Worm (Caenorhabditis elegans) whole organism, mixed stage, embryonic: ENCODE measurements around the gene T23F6.5.

Experiments
- M03D4.4 ChIP-seq: sonication (generic microtip); optimal IDR thresholded peaks from 2 replicates; lab custom pipeline; 2017; ENCODE audit warnings: mild to moderate bottlenecking, missing genetic modification characterization, missing compliant biosample characterization
- bed-3 ChIP-seq: fragments of 200-800 bp; sonication (Bioruptor generic); optimal IDR thresholded peaks from 3 replicates; lab custom pipeline; 2018; ENCODE audit warnings: mild to moderate bottlenecking, missing genetic modification characterization, moderate library complexity, missing compliant biosample characterization
- blmp-1 ChIP-seq: fragments of 150-350 bp; optimal IDR thresholded peaks from 2 replicates; lab custom pipeline; 2014; ENCODE audit warnings: missing biosample characterization, missing genetic modification characterization
- ceh-39 ChIP-seq: fragments of 150-350 bp; optimal IDR thresholded peaks from 2 replicates; lab custom pipeline; 2014; ENCODE audit warnings: missing biosample characterization, missing genetic modification characterization
- ceh-43 ChIP-seq: fragments of 200-800 bp; sonication (Bioruptor generic); optimal IDR thresholded peaks from 2 replicates; lab custom pipeline; 2018; ENCODE audit warnings: mild to moderate bottlenecking, missing genetic modification characterization, moderate library complexity, missing compliant biosample characterization
- ceh-83 ChIP-seq: fragments of 200-800 bp; sonication (Bioruptor generic); optimal IDR thresholded peaks from 2 replicates; lab custom pipeline; 2018; ENCODE audit warnings: mild to moderate bottlenecking, missing genetic modification characterization, missing compliant biosample characterization
- ces-1 ChIP-seq: fragments of 150-350 bp; optimal IDR thresholded peaks from 2 replicates; lab custom pipeline; 2014; ENCODE audit warnings: missing biosample characterization, missing genetic modification reagents, missing genetic modification characterization
- cnd-1 ChIP-seq: fragments of 200-800 bp; sonication (Bioruptor generic); optimal IDR thresholded peaks from 2 replicates; lab custom pipeline; 2018; ENCODE audit warnings: mild to moderate bottlenecking, missing genetic modification characterization, missing compliant biosample characterization
- drap-1 ChIP-seq: fragments of 200-800 bp; sonication (Bioruptor generic); optimal IDR thresholded peaks from 3 replicates; lab custom pipeline; 2018; ENCODE audit warnings: mild to moderate bottlenecking, missing genetic modification characterization, missing compliant biosample characterization
- elt-1 ChIP-seq: sonication (generic microtip); optimal IDR thresholded peaks from 2 replicates; lab custom pipeline; 2017; ENCODE audit warnings: missing genetic modification characterization, mild to moderate bottlenecking, missing compliant biosample characterization, antibody characterized with exemption, moderate library complexity, borderline replicate concordance; ENCODE audit not compliant: insufficient read depth
- elt-3 ChIP-seq: fragments of 150-350 bp; optimal IDR thresholded peaks from 2 replicates; lab custom pipeline; 2014; ENCODE audit warnings: missing biosample characterization, missing genetic modification characterization
- hlh-1 ChIP-seq: fragments of 150-350 bp; optimal IDR thresholded peaks from 2 replicates; lab custom pipeline; 2014; ENCODE audit warnings: missing biosample characterization, missing genetic modification reagents, missing genetic modification characterization
- lin-13 ChIP-seq: fragments of 150-350 bp; optimal IDR thresholded peaks from 2 replicates; lab custom pipeline; 2014; ENCODE audit warnings: missing biosample characterization, missing genetic modification characterization
- lin-32 ChIP-seq: fragments of 200-800 bp; sonication (Bioruptor generic); optimal IDR thresholded peaks from 2 replicates; lab custom pipeline; 2018; ENCODE audit warnings: mild to moderate bottlenecking, missing genetic modification characterization, missing compliant biosample characterization
- lsy-2 ChIP-seq: fragments of 150-350 bp; optimal IDR thresholded peaks from 2 replicates; lab custom pipeline; 2014; ENCODE audit warnings: missing biosample characterization, missing genetic modification characterization
- mab-5 ChIP-seq: fragments of 150-350 bp; optimal IDR thresholded peaks from 2 replicates; lab custom pipeline; 2014; ENCODE audit warnings: missing biosample characterization, missing genetic modification characterization
- mep-1 ChIP-seq: fragments of 150-350 bp; optimal IDR thresholded peaks from 2 replicates; lab custom pipeline; 2017; ENCODE audit warnings: missing biosample characterization, missing genetic modification reagents, missing genetic modification characterization, inconsistent platforms
- mls-2 ChIP-seq: sonication (generic microtip); optimal IDR thresholded peaks from 2 replicates; lab custom pipeline; 2016; ENCODE audit warnings: mild to moderate bottlenecking, missing genetic modification characterization, moderate library complexity, missing compliant biosample characterization
- nhr-12 ChIP-seq: fragments of 150-350 bp; optimal IDR thresholded peaks from 2 replicates; lab custom pipeline; 2014; ENCODE audit warnings: missing biosample characterization, missing genetic modification characterization
- nhr-2 ChIP-seq: fragments of 150-350 bp; optimal IDR thresholded peaks from 2 replicates; lab custom pipeline; 2014; ENCODE audit warnings: missing biosample characterization, missing genetic modification characterization
- nhr-237 ChIP-seq: fragments of 150-350 bp; optimal IDR thresholded peaks from 2 replicates; lab custom pipeline; 2014; ENCODE audit warnings: missing biosample characterization, missing genetic modification characterization
- nhr-28 ChIP-seq: fragments of 150-350 bp; optimal IDR thresholded peaks from 2 replicates; lab custom pipeline; 2014; ENCODE audit warnings: missing biosample characterization, missing genetic modification characterization
- nhr-76 ChIP-seq: sonication (generic microtip); optimal IDR thresholded peaks from 2 replicates; lab custom pipeline; 2017; ENCODE audit warnings: missing biosample characterization, missing genetic modification characterization
- pha-4 ChIP-seq: fragments of 150-350 bp; optimal IDR thresholded peaks from 2 replicates; lab custom pipeline; 2018; ENCODE audit warnings: missing biosample characterization, missing genetic modification reagents, missing genetic modification characterization
- sem-2 ChIP-seq: fragments of 200-800 bp; sonication (Bioruptor generic); optimal IDR thresholded peaks from 2 replicates; lab custom pipeline; 2018; ENCODE audit warnings: mild to moderate bottlenecking, missing genetic modification characterization, missing compliant biosample characterization
- snpc-4 ChIP-seq: fragments of 150-350 bp; optimal IDR thresholded peaks from 2 replicates; lab custom pipeline; 2014; ENCODE audit warnings: missing biosample characterization, missing genetic modification characterization
- sptf-1 ChIP-seq: sonication (generic microtip); optimal IDR thresholded peaks from 2 replicates; lab custom pipeline; 2017; ENCODE audit warnings: mild to moderate bottlenecking, missing genetic modification characterization, moderate library complexity, missing compliant biosample characterization
- tbx-8 ChIP-seq: fragments of 200-800 bp; sonication (Bioruptor generic); optimal IDR thresholded peaks from 2 replicates; lab custom pipeline; 2018; ENCODE audit warnings: mild to moderate bottlenecking, missing genetic modification characterization, moderate library complexity, missing compliant biosample characterization
- unc-120 ChIP-seq: sonication (generic microtip); optimal IDR thresholded peaks from 2 replicates; lab custom pipeline; 2017; ENCODE audit warnings: missing genetic modification characterization, missing compliant biosample characterization; ENCODE audit not compliant: poor library complexity, severe bottlenecking
- unc-39 ChIP-seq: fragments of 150-350 bp; optimal IDR thresholded peaks from 2 replicates; lab custom pipeline; 2014; ENCODE audit warnings: missing biosample characterization, missing genetic modification characterization
- unc-62 ChIP-seq: fragments of 150-350 bp; optimal IDR thresholded peaks from 2 replicates; lab custom pipeline; 2014; ENCODE audit warnings: missing biosample characterization, missing genetic modification reagents, missing genetic modification characterization
- zip-8 ChIP-seq: fragments of 150-350 bp; optimal IDR thresholded peaks from 2 replicates; lab custom pipeline; 2014; ENCODE audit warnings: missing biosample characterization, missing genetic modification characterization
- ztf-11 ChIP-seq: fragments of 150-350 bp; optimal IDR thresholded peaks from 2 replicates; lab custom pipeline; 2014; ENCODE audit warnings: missing biosample characterization, missing genetic modification characterization

T23F6.5 gene

DNA sequence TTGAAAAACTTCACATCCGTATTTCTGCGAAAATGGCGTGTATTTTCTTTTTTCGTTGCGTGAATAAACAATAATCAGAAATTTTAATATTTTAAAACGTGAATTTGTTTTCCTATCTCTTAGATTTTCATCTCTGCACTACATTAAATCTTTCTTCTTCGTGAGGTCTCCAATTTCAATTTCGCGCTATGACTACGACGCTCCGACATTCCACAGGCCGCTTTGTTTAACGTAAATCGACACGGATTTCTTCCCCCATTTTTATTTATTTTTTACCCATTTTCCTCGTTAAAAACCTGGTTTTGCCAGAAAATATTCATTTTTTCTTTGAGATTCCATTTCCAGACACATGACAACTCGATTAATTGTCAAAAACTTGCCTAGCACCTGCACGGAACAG lies 16.7 kb downstream of the T23F6.5 start, which contains the start of the genes T23F6.3 and rbd-1:
Gene T23F6.3 (minus strand): TSS at position 120 of the 400 bp plus-strand sequence.
Gene rbd-1 (plus strand): TSS at position 346 of the 400 bp plus-strand sequence.
- peak; percentile 71 for TF ChIP-seq sptf-1 (tag; lab: Kevin White, UChicago)
- TF ChIP-seq blmp-1 (tag; lab: Kevin White, UChicago), result no peak
- peak; percentile 73 for TF ChIP-seq pha-4 (tag; lab: Kevin White, UChicago)
- no peak for TF ChIP-seq nhr-2 (tag; lab: Kevin White, UChicago)
- peak; percentile 40 for TF ChIP-seq mab-5
- TF ChIP-seq drap-1, result peak; percentile 41
- TF ChIP-seq lsy-2 (tag; lab: Kevin White, UChicago), result peak; percentile 78
- no peak for TF ChIP-seq ceh-43 (GFP tag; lab: Kevin White, UChicago)
- peak; percentile 81 for TF ChIP-seq mep-1
- peak; percentile 5 for TF ChIP-seq hlh-1 (tag; lab: Kevin White, UChicago)
- peak; percentile 74 for TF ChIP-seq lin-13 (tag; lab: Kevin White, UChicago)
- TF ChIP-seq M03D4.4, result peak; percentile 10
- peak; percentile 81 for TF ChIP-seq nhr-237 (tag; lab: Kevin White, UChicago)
- TF ChIP-seq, all 35 proteins: peak for 10

ce11 chrIV:12721106-12721505 lies 20.2 kb downstream of the T23F6.5 start, which contains the start of gene T23F6.2:
TSS of gene T23F6.2 (plus strand) at chrIV:12721356.
- TF ChIP-seq elt-1 (tag; lab: Kevin White, UChicago) (peak; percentile 47), blmp-1 (tag; lab: Kevin White, UChicago) (no peak)

- TF ChIP-seq unc-62, result no peak
- no peak for TF ChIP-seq ceh-83 (GFP tag; lab: Kevin White, UChicago)
- TF ChIP-seq sem-2 (GFP tag; lab: Kevin White, UChicago), result no peak
- no peak for TF ChIP-seq drap-1
- TF ChIP-seq cnd-1 (tag; lab: Kevin White, UChicago), result no peak
- TF ChIP-seq unc-120 (tag; lab: Kevin White, UChicago), result no peak
- no peak for TF ChIP-seq snpc-4 (tag; lab: Kevin White, UChicago)
- TF ChIP-seq nhr-28, result no peak
- no peak for TF ChIP-seq ceh-39 (tag; lab: Kevin White, UChicago)
- TF ChIP-seq, all 35 proteins: peak for 0
Observed at ce11 chrIV:12719664-12720063, 21.7 kb downstream of the T23F6.5 start, which contains the start of gene idpp-7. TSS of gene idpp-7 (plus strand) at chrIV:12719964.

DNA sequence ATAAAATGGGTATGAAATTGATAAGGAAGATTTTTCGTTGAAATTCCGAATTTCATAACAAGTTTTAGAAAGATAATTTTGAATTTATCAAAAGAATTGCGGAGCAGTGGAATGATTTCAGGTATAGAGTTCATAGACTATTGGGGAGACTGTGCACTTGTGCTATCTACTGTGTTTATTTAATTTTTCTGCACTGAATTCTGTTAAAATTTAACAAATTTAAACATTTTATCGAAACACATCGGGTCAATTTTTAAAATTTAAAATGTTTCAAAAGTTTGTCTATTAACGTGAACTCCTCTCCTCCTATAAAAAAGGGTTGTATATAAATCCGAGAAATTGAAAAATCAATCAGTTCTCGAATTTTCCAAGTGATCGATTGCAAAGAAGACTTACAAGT lies 23.8 kb downstream of the T23F6.5 start, which contains the start of gene C27D8.1:
Gene C27D8.1 (plus strand): TSS at position 301 of the 400 bp plus-strand sequence.
- TF ChIP-seq mep-1, result no peak
- no peak for TF ChIP-seq tbx-8 (GFP tag; lab: Kevin White, UChicago)
- TF ChIP-seq elt-3 (tag; lab: Kevin White, UChicago), result no peak
- TF ChIP-seq mab-5, result no peak
- no peak for TF ChIP-seq nhr-237 (tag; lab: Kevin White, UChicago)
- no peak for TF ChIP-seq nhr-76 (tag; lab: Kevin White, UChicago)
- TF ChIP-seq ceh-43 (GFP tag; lab: Kevin White, UChicago), result no peak
- no peak for TF ChIP-seq nhr-12 (tag; lab: Kevin White, UChicago)
- no peak for TF ChIP-seq drap-1
- TF ChIP-seq nhr-2 (tag; lab: Kevin White, UChicago), result no peak
- no peak for TF ChIP-seq ztf-11 (tag; lab: Kevin White, UChicago)
- no peak for TF ChIP-seq M03D4.4
- no peak for TF ChIP-seq cnd-1 (tag; lab: Kevin White, UChicago)
- TF ChIP-seq ceh-39 (tag; lab: Kevin White, UChicago), result no peak
- no peak for TF ChIP-seq mls-2
- no peak for TF ChIP-seq ces-1 (GFP tag; lab: Kevin White, UChicago)

- TF ChIP-seq blmp-1 (tag; lab: Kevin White, UChicago), result no peak
- TF ChIP-seq elt-3 (tag; lab: Kevin White, UChicago), result peak; percentile 89
Observed at ce11 chrIV:12715947-12716382, 25.4 kb downstream of the T23F6.5 start.

DNA sequence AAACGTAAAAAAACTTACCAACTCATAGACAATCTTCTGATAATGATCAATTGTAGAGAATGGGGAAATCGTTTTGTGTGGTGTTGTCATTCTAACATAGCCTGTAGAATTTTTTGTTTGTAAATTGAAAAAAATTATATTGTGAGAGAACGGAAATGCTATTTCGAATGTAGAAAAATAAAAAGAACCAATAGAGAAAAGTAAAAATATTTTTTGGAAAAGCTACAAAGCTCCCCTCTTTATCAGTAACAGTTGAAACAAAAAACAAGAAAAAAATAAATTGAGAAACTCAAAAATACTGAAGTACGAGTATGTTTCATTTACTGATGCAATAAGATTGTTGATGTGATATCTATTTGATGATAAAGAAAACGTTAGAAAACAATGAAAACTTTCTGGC lies 29.7 kb downstream of the T23F6.5 start, which contains the start of gene C27D8.3:
Gene C27D8.3 (minus strand): TSS at position 101 of the 400 bp plus-strand sequence.
- no peak for TF ChIP-seq ceh-39 (tag; lab: Kevin White, UChicago)
- no peak for TF ChIP-seq elt-3 (tag; lab: Kevin White, UChicago)
- no peak for TF ChIP-seq elt-1 (tag; lab: Kevin White, UChicago)
- no peak for TF ChIP-seq unc-120 (tag; lab: Kevin White, UChicago)
- TF ChIP-seq nhr-2 (tag; lab: Kevin White, UChicago), result no peak
- no peak for TF ChIP-seq bed-3
- TF ChIP-seq lsy-2 (tag; lab: Kevin White, UChicago), result no peak
- TF ChIP-seq unc-39 (tag; lab: Kevin White, UChicago), result no peak
- no peak for TF ChIP-seq ces-1 (GFP tag; lab: Kevin White, UChicago)
- no peak for TF ChIP-seq nhr-76 (tag; lab: Kevin White, UChicago)
- no peak for TF ChIP-seq nhr-28
- no peak for TF ChIP-seq lin-32 (GFP tag; lab: Kevin White, UChicago)
- TF ChIP-seq mab-5, result no peak
- no peak for TF ChIP-seq tbx-8 (GFP tag; lab: Kevin White, UChicago)
- no peak for TF ChIP-seq M03D4.4
- no peak for TF ChIP-seq drap-1
- TF ChIP-seq unc-62, result no peak
- TF ChIP-seq nhr-237 (tag; lab: Kevin White, UChicago), result no peak
- TF ChIP-seq ceh-43 (GFP tag; lab: Kevin White, UChicago), result no peak
- TF ChIP-seq zip-8 (tag; lab: Kevin White, UChicago), result no peak
